Fruit fly (Drosophila melanogaster): ENCODE data around the gene CG9287.
A peak's percentile ranks its signal among the peaks of the same experiment; 100 is the strongest.

Gene CG9287

dm6 chr2L:8689853-8690252 is 10.2 kb upstream of the CG9287 start (continued):
- TF ChIP-seq prd (optimal IDR thresholded peaks at IDR 0.05) (no peak), prd (GFP tag; IDR thresholded peaks at IDR 0.05) (0 out of 3 replicates have a peak, but pooled peaks have one; percentile 9), CG4360 (GFP tag; IDR thresholded peaks at IDR 0.05) (peak; percentile 73), otp (GFP tag; IDR thresholded peaks at IDR 0.05) (peak; percentile 37; the same call in 1 of the 3 replicates), CG11456 (GFP tag; IDR thresholded peaks at IDR 0.05) (peak; percentile 68; the same call in 1 of the 3 replicates), chm (GFP tag; IDR thresholded peaks at IDR 0.05) (peak; percentile 72), Opbp (GFP tag; IDR thresholded peaks at IDR 0.05; ENCODE audit: partially characterized antibody) (peak; percentile 35; the same call in 1 of the 3 replicates)

- TF ChIP-seq pzg (GFP tag; optimal IDR thresholded peaks at IDR 0.05) (peak; percentile 46), Dp (GFP tag; optimal IDR thresholded peaks at IDR 0.05) (peak; percentile 19), CG15514 (GFP tag; optimal IDR thresholded peaks at IDR 0.05) (peak; percentile 100), CG14710 (tag; optimal IDR thresholded peaks at IDR 0.05) (peak; percentile 34), Bgb (GFP tag; IDR thresholded peaks at IDR 0.05; ENCODE audit: partially characterized antibody) (peak; percentile 36; the same call in 1 of the 2 replicates), CG2202 (tag; optimal IDR thresholded peaks at IDR 0.05) (no peak), CG4854 (GFP tag; optimal IDR thresholded peaks at IDR 0.05) (no peak), row (GFP tag; IDR thresholded peaks at IDR 0.05) (peak; percentile 54), D (optimal IDR thresholded peaks at IDR 0.05) (peak; percentile 5), D (GFP tag; optimal IDR thresholded peaks at IDR 0.05) (no peak), BEAF-32 (GFP tag; optimal IDR thresholded peaks at IDR 0.05) (peak; percentile 72), CG15601 (tag; optimal IDR thresholded peaks at IDR 0.05) (peak; percentile 26), CG16813 (GFP tag; IDR thresholded peaks at IDR 0.05; ENCODE audit: partially characterized antibody) (0 out of 3 replicates have a peak, but pooled peaks have one; percentile 37), amos (GFP tag; IDR thresholded peaks at IDR 0.05; ENCODE audit: partially characterized antibody) (peak; percentile 66; the same call in 1 of the 2 replicates), stwl (tag; optimal IDR thresholded peaks at IDR 0.05) (peak; percentile 49), CG33557 (GFP tag; optimal IDR thresholded peaks at IDR 0.05) (no peak), trem (tag; optimal IDR thresholded peaks at IDR 0.05) (peak; percentile 44), CG2712 (tag; optimal IDR thresholded peaks at IDR 0.05) (peak; percentile 48), CG12659 (GFP tag; optimal IDR thresholded peaks at IDR 0.05) (peak; percentile 45), cg (GFP tag; optimal IDR thresholded peaks at IDR 0.05) (no peak), gsb-n (tag; optimal IDR thresholded peaks at IDR 0.05) (peak; percentile 60), bsh (GFP tag; optimal IDR thresholded peaks at IDR 0.05) (no peak), ara (GFP tag; IDR thresholded peaks at IDR 0.05) (no peak), sens (GFP tag) (peak; percentile 23), shn (GFP tag; optimal IDR thresholded peaks at IDR 0.05) (no peak), Doc3 (GFP tag; IDR thresholded peaks at IDR 0.05; ENCODE audit: partially characterized antibody) (0 out of 3 replicates have a peak, but pooled peaks have one; percentile 16), CG13287 (GFP tag; IDR thresholded peaks at IDR 0.05; ENCODE audit: partially characterized antibody) (peak; percentile 43), CG10267 (tag; optimal IDR thresholded peaks at IDR 0.05) (peak; percentile 3), CG18262 (tag; optimal IDR thresholded peaks at IDR 0.05) (peak; percentile 11), Gug (GFP tag; IDR thresholded peaks at IDR 0.05) (no peak), CG11560 (tag; IDR thresholded peaks at IDR 0.05) (no peak), CG31441 (GFP tag; IDR thresholded peaks at IDR 0.05) (peak; percentile 39; the same call in 1 of the 2 replicates), Nf-YA (GFP tag; IDR thresholded peaks at IDR 0.05) (no peak), CG1233 (GFP tag; optimal IDR thresholded peaks at IDR 0.05) (no peak), CG17186 (GFP tag; optimal IDR thresholded peaks at IDR 0.05) (peak; percentile 44), Dll (GFP tag; IDR thresholded peaks at IDR 0.05; ENCODE audit: partially characterized antibody) (peak; percentile 71; the same call in 3 of the 4 replicates), Scr (GFP tag; IDR thresholded peaks at IDR 0.05; ENCODE audit: partially characterized antibody) (peak; percentile 67), CG34422 (GFP tag; IDR thresholded peaks at IDR 0.05) (peak; percentile 9; the same call in 1 of the 3 replicates), Poxn (GFP tag; IDR thresholded peaks at IDR 0.05) (no peak), YL-1 (GFP tag; optimal IDR thresholded peaks at IDR 0.05) (peak; percentile 54)
Observed at dm6 chr2L:8685668-8686306, 6.2 kb upstream of the CG9287 start, which contains the start of the genes PrBP and Trs23. Gene PrBP (minus strand): TSS chr2L:8685955. Gene Trs23 (plus strand): TSS chr2L:8686231.

Data from whole organism, embryonic.